Worm (Caenorhabditis elegans) whole organism, mixed stage, embryonic: ENCODE data around the gene kel-1.

Source experiments
- blmp-1 ChIP-seq: fragments of 150-350 bp; optimal IDR thresholded peaks from 2 replicates; lab custom pipeline; 2014; ENCODE audit warnings: missing biosample characterization, missing genetic modification characterization
- elt-1 ChIP-seq: sonication (generic microtip); optimal IDR thresholded peaks from 2 replicates; lab custom pipeline; 2017; ENCODE audit warnings: missing genetic modification characterization, mild to moderate bottlenecking, missing compliant biosample characterization, antibody characterized with exemption, moderate library complexity, borderline replicate concordance; ENCODE audit not compliant: insufficient read depth
- lin-13 ChIP-seq: fragments of 150-350 bp; optimal IDR thresholded peaks from 2 replicates; lab custom pipeline; 2014; ENCODE audit warnings: missing biosample characterization, missing genetic modification characterization
- lin-32 ChIP-seq: fragments of 200-800 bp; sonication (Bioruptor generic); optimal IDR thresholded peaks from 2 replicates; lab custom pipeline; 2018; ENCODE audit warnings: mild to moderate bottlenecking, missing genetic modification characterization, missing compliant biosample characterization
- nhr-12 ChIP-seq: fragments of 150-350 bp; optimal IDR thresholded peaks from 2 replicates; lab custom pipeline; 2014; ENCODE audit warnings: missing biosample characterization, missing genetic modification characterization
- nhr-2 ChIP-seq: fragments of 150-350 bp; optimal IDR thresholded peaks from 2 replicates; lab custom pipeline; 2014; ENCODE audit warnings: missing biosample characterization, missing genetic modification characterization
- nhr-237 ChIP-seq: fragments of 150-350 bp; optimal IDR thresholded peaks from 2 replicates; lab custom pipeline; 2014; ENCODE audit warnings: missing biosample characterization, missing genetic modification characterization
- nhr-28 ChIP-seq: fragments of 150-350 bp; optimal IDR thresholded peaks from 2 replicates; lab custom pipeline; 2014; ENCODE audit warnings: missing biosample characterization, missing genetic modification characterization
- nhr-76 ChIP-seq: sonication (generic microtip); optimal IDR thresholded peaks from 2 replicates; lab custom pipeline; 2017; ENCODE audit warnings: missing biosample characterization, missing genetic modification characterization
- snpc-4 ChIP-seq: fragments of 150-350 bp; optimal IDR thresholded peaks from 2 replicates; lab custom pipeline; 2014; ENCODE audit warnings: missing biosample characterization, missing genetic modification characterization
- tbx-8 ChIP-seq: fragments of 200-800 bp; sonication (Bioruptor generic); optimal IDR thresholded peaks from 2 replicates; lab custom pipeline; 2018; ENCODE audit warnings: mild to moderate bottlenecking, missing genetic modification characterization, moderate library complexity, missing compliant biosample characterization
- unc-39 ChIP-seq: fragments of 150-350 bp; optimal IDR thresholded peaks from 2 replicates; lab custom pipeline; 2014; ENCODE audit warnings: missing biosample characterization, missing genetic modification characterization
- unc-62 ChIP-seq: fragments of 150-350 bp; optimal IDR thresholded peaks from 2 replicates; lab custom pipeline; 2014; ENCODE audit warnings: missing biosample characterization, missing genetic modification reagents, missing genetic modification characterization
- ztf-11 ChIP-seq: fragments of 150-350 bp; optimal IDR thresholded peaks from 2 replicates; lab custom pipeline; 2014; ENCODE audit warnings: missing biosample characterization, missing genetic modification characterization

DNA sequence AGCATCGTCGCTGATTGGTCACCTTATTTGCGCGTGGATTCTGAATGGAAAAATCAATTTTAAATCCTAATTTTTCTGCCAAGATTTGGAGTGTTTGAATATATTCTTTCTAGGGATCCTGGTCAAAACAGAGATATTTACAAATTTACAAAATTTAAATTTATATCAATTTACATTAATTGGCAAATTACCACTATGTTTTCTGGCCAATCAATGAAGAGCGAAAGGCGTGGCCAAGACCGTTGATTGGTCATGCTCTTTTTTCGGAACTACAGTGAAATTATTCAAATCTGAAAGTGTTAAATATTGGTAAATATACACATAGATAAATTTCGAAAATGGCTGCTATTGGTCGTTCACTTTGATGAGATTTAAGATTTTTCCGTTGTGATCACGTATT lies 46.0 kb upstream of the kel-1 start:
- TF ChIP-seq snpc-4 (tag; lab: Kevin White, UChicago): no peak
- no peak for TF ChIP-seq ztf-11 (tag; lab: Kevin White, UChicago)
- TF ChIP-seq nhr-76 (tag; lab: Kevin White, UChicago): no peak
- no peak for TF ChIP-seq nhr-237 (tag; lab: Kevin White, UChicago)
- TF ChIP-seq unc-62 (GFP tag; lab: Kevin White, UChicago): no peak
- no peak for TF ChIP-seq unc-39 (tag; lab: Kevin White, UChicago)
- TF ChIP-seq tbx-8: no peak
- TF ChIP-seq elt-1 (tag; lab: Kevin White, UChicago): no peak
- TF ChIP-seq lin-32 (GFP tag; lab: Kevin White, UChicago): no peak
- TF ChIP-seq lin-13 (tag; lab: Kevin White, UChicago): no peak
- no peak for TF ChIP-seq nhr-2
- no peak for TF ChIP-seq nhr-12 (tag; lab: Kevin White, UChicago)
- no peak for TF ChIP-seq blmp-1 (tag; lab: Kevin White, UChicago)
- TF ChIP-seq nhr-28 (tag; lab: Kevin White, UChicago): no peak
